Fruit fly (Drosophila melanogaster) whole organism, wandering third instar larva: ENCODE data around the gene rdog.

Source experiments
- Abd-B ChIP-seq: fragments of >200 bp; optimal IDR thresholded peaks from 2 replicates; lab custom pipeline; 2017; ENCODE audit warnings: missing biosample characterization, missing genetic modification characterization
- CG32264 ChIP-seq: fragments of 200-800 bp; sonication (Bioruptor generic); optimal IDR thresholded peaks from 2 replicates; lab custom pipeline; 2016; ENCODE audit warnings: missing biosample characterization, missing genetic modification characterization
- CG9705 ChIP-seq: fragments of 200-800 bp; sonication (Bioruptor generic); optimal IDR thresholded peaks from 2 replicates; lab custom pipeline; 2018; ENCODE audit warnings: missing biosample characterization, mild to moderate bottlenecking, missing genetic modification characterization
- CrebA ChIP-seq: fragments of 200-800 bp; sonication (Bioruptor generic); optimal IDR thresholded peaks from 2 replicates; lab custom pipeline; 2016; ENCODE audit warnings: missing biosample characterization, mild to moderate bottlenecking, missing genetic modification characterization, borderline replicate concordance
- Dfd ChIP-seq: fragments of >200 bp; optimal IDR thresholded peaks from 2 replicates; lab custom pipeline; 2017; ENCODE audit warnings: missing biosample characterization, missing genetic modification characterization
- Dif ChIP-seq: fragments of 200-275, 200-300 bp; sonication (Bioruptor generic); optimal IDR thresholded peaks from 2 replicates; lab custom pipeline; 2018; ENCODE audit warnings: missing biosample characterization, missing genetic modification characterization; ENCODE audit not compliant: partially characterized antibody
- GATAd ChIP-seq: sonication (Bioruptor generic); optimal IDR thresholded peaks from 2 replicates; lab custom pipeline; 2016; ENCODE audit warnings: missing biosample characterization, missing genetic modification characterization
- HLH106 ChIP-seq: fragments of 200-800 bp; optimal IDR thresholded peaks from 3 replicates; lab custom pipeline; 2019; ENCODE audit warnings: missing biosample characterization, mild to moderate bottlenecking, missing genetic modification characterization, moderate library complexity
- Hnf4 ChIP-seq: fragments of 200-800 bp; sonication (Bioruptor generic); optimal IDR thresholded peaks from 2 replicates; lab custom pipeline; 2016; ENCODE audit warnings: missing biosample characterization, mild to moderate bottlenecking, missing genetic modification characterization
- Hr78 ChIP-seq: fragments of >200 bp; optimal IDR thresholded peaks from 2 replicates; lab custom pipeline; 2017; ENCODE audit warnings: missing biosample characterization, missing genetic modification characterization
- Hr83 ChIP-seq: fragments of 200-300 bp; sonication (Bioruptor generic); optimal IDR thresholded peaks from 2 replicates; lab custom pipeline; 2016; ENCODE audit warnings: missing biosample characterization, mild to moderate bottlenecking, missing genetic modification characterization, moderate library complexity; ENCODE audit not compliant: poor library complexity, severe bottlenecking
- Jra ChIP-seq: sonication (Bioruptor generic); optimal IDR thresholded peaks from 2 replicates; lab custom pipeline; 2016; ENCODE audit warnings: missing biosample characterization, missing genetic modification characterization
- Mio ChIP-seq: sonication (Bioruptor generic); optimal IDR thresholded peaks from 2 replicates; lab custom pipeline; 2016; ENCODE audit warnings: missing biosample characterization, missing genetic modification characterization
- Myc ChIP-seq: fragments of >200 bp; optimal IDR thresholded peaks from 2 replicates; lab custom pipeline; 2017
- N ChIP-seq: fragments of >200 bp; optimal IDR thresholded peaks from 2 replicates; lab custom pipeline; 2018; ENCODE audit warnings: missing biosample characterization, missing external identifiers, missing genetic modification characterization
- OdsH ChIP-seq: fragments of 200-800 bp; sonication (Bioruptor generic); optimal IDR thresholded peaks from 2 replicates; lab custom pipeline; 2016; ENCODE audit warnings: missing biosample characterization, mild to moderate bottlenecking, missing genetic modification characterization
- Rel ChIP-seq, 2 experiments: fragments of 200-800 bp; sonication (Bioruptor generic) in 1 of 2; optimal IDR thresholded peaks; 2 replicates in 1 of 2; 3 replicates in 1 of 2; lab custom pipeline; 2016 to 2019; ENCODE audit warnings: mild to moderate bottlenecking in 2 of 2, missing biosample characterization in 2 of 2, missing genetic modification characterization in 2 of 2, moderate library complexity in 1 of 2
- Sp1 ChIP-seq: fragments of 200-800 bp; sonication (Bioruptor generic); optimal IDR thresholded peaks from 3 replicates; lab custom pipeline; 2019; ENCODE audit warnings: missing biosample characterization, mild to moderate bottlenecking, missing genetic modification characterization, moderate library complexity
- Vsx2 ChIP-seq: fragments of 200-300, 225-300 bp; sonication (Bioruptor generic); optimal IDR thresholded peaks from 2 replicates; lab custom pipeline; 2018; ENCODE audit warnings: missing biosample characterization, missing genetic modification characterization; ENCODE audit not compliant: partially characterized antibody
- br ChIP-seq: fragments of 200-800 bp; sonication (Bioruptor generic); optimal IDR thresholded peaks from 2 replicates; lab custom pipeline; 2016; ENCODE audit warnings: missing biosample characterization, missing genetic modification characterization
- brk ChIP-seq: fragments of 200-800 bp; sonication (Bioruptor generic); optimal IDR thresholded peaks from 2 replicates; lab custom pipeline; 2016; ENCODE audit warnings: missing biosample characterization, mild to moderate bottlenecking, missing genetic modification characterization
- dl ChIP-seq, 2 experiments: fragments of 175-275, 200-275 bp in 1 of 2; fragments of 200-275 bp in 1 of 2; sonication (Bioruptor generic); optimal IDR thresholded peaks; lab custom pipeline; 2018; ENCODE audit warnings: mild to moderate bottlenecking in 2 of 2, missing biosample characterization in 2 of 2, missing genetic modification characterization in 2 of 2, moderate library complexity in 2 of 2; ENCODE audit not compliant: partially characterized antibody in 2 of 2, insufficient read depth in 1 of 2
- dmrt93B ChIP-seq: fragments of 200-800 bp; sonication (Bioruptor generic); optimal IDR thresholded peaks from 2 replicates; lab custom pipeline; 2018; ENCODE audit warnings: missing biosample characterization, mild to moderate bottlenecking, missing genetic modification characterization
- dsf ChIP-seq: sonication (Bioruptor generic); optimal IDR thresholded peaks from 2 replicates; lab custom pipeline; 2016; ENCODE audit warnings: missing biosample characterization, missing genetic modification characterization, borderline replicate concordance
- ey ChIP-seq: fragments of 200-800 bp; sonication (Bioruptor generic); optimal IDR thresholded peaks from 2 replicates; lab custom pipeline; 2016; ENCODE audit warnings: missing biosample characterization, missing genetic modification characterization
- foxo ChIP-seq, 2 experiments: fragments of 200-800 bp; sonication (Bioruptor generic); optimal IDR thresholded peaks; 2 replicates in 1 of 2; 3 replicates in 1 of 2; lab custom pipeline; 2016 to 2017; ENCODE audit warnings: missing biosample characterization in 2 of 2, missing genetic modification characterization in 2 of 2
- fru ChIP-seq: fragments of 200-800 bp; sonication (Bioruptor generic); optimal IDR thresholded peaks from 3 replicates; lab custom pipeline; 2016; ENCODE audit warnings: missing biosample characterization, mild to moderate bottlenecking, missing genetic modification characterization
- h ChIP-seq: fragments of 200-800 bp; sonication (Bioruptor generic); optimal IDR thresholded peaks from 3 replicates; lab custom pipeline; 2016; ENCODE audit warnings: missing biosample characterization, mild to moderate bottlenecking, missing genetic modification characterization
- jim ChIP-seq: fragments of 175-275, 200-325 bp; sonication (Bioruptor generic); optimal IDR thresholded peaks from 2 replicates; lab custom pipeline; 2016; ENCODE audit warnings: missing biosample characterization, mild to moderate bottlenecking, missing genetic modification characterization
- lola ChIP-seq: fragments of >200 bp; optimal IDR thresholded peaks from 2 replicates; lab custom pipeline; 2017; ENCODE audit warnings: missing biosample characterization, missing genetic modification characterization
- pan ChIP-seq: fragments of >200 bp; optimal IDR thresholded peaks from 2 replicates; lab custom pipeline; 2017
- psq ChIP-seq: fragments of 200-800 bp; sonication (Bioruptor generic); optimal IDR thresholded peaks from 3 replicates; lab custom pipeline; 2017; ENCODE audit warnings: missing biosample characterization, mild to moderate bottlenecking, missing genetic modification characterization, moderate library complexity
- rgr ChIP-seq: fragments of 200-800 bp; sonication (Bioruptor generic); optimal IDR thresholded peaks from 3 replicates; lab custom pipeline; 2016; ENCODE audit warnings: missing biosample characterization, mild to moderate bottlenecking, missing genetic modification characterization
- sage ChIP-seq: fragments of 200-800 bp; sonication (Bioruptor generic); optimal IDR thresholded peaks from 2 replicates; lab custom pipeline; 2016; ENCODE audit warnings: missing biosample characterization, mild to moderate bottlenecking, missing genetic modification characterization
- sv ChIP-seq: fragments of 200-800 bp; sonication (Bioruptor generic); optimal IDR thresholded peaks from 3 replicates; lab custom pipeline; 2016; ENCODE audit warnings: missing biosample characterization, missing genetic modification characterization
- tai ChIP-seq: sonication (Bioruptor generic); optimal IDR thresholded peaks from 2 replicates; lab custom pipeline; 2016; ENCODE audit warnings: missing biosample characterization, missing genetic modification characterization
- usp ChIP-seq: fragments of >200 bp; optimal IDR thresholded peaks from 2 replicates; lab custom pipeline; 2017; ENCODE audit warnings: missing biosample characterization, missing genetic modification characterization
- woc ChIP-seq: sonication (Bioruptor generic); optimal IDR thresholded peaks from 2 replicates; lab custom pipeline; 2016; ENCODE audit warnings: missing biosample characterization, mild to moderate bottlenecking, missing genetic modification characterization

Gene rdog

DNA sequence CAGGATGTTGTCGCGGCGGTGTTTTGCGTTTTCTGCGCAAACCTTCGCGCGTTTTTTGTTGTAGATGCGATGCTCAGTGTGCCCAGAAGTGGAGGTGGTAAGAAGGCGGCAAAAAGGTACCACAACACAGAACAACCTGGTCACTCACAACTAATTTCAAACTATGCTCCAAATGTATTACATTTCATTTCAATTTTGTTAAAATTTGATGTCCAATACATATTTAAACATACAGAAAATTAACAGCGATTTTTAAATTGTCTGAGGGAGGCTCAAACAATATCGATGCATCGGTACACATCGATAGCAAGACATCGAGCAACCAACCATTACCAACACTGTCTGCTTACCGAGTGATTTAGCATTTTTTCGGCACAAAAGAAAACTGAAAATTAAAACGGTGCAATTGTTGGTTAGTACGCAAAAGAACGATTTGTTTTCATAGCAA is 4.7 kb upstream of the rdog start, which contains the start of the genes Slbp and Rpn2:
Gene Slbp, minus strand, starts transcription at position 70 of the 448 bp plus-strand sequence.
Gene Rpn2, plus strand, starts transcription at position 328 of the 448 bp plus-strand sequence.
- TF ChIP-seq Rel (GFP tag; optimal IDR thresholded peaks at IDR 0.05; lab: Kevin White, UChicago) = no peak
- peak; percentile 62 for TF ChIP-seq Rel (tag; optimal IDR thresholded peaks at IDR 0.05; lab: Kevin White, UChicago)
- no peak for TF ChIP-seq CrebA (GFP tag; lab: Kevin White, UChicago)
- TF ChIP-seq fru = peak; percentile 50
- TF ChIP-seq lola = no peak
- TF ChIP-seq Sp1 (GFP tag; lab: Kevin White, UChicago) = peak; percentile 56
- peak; percentile 59 for TF ChIP-seq OdsH (GFP tag; lab: Kevin White, UChicago)
- TF ChIP-seq ey (GFP tag; lab: Kevin White, UChicago) = peak; percentile 34
- TF ChIP-seq CG9705 (GFP tag; lab: Kevin White, UChicago) = peak; percentile 46
- TF ChIP-seq psq (GFP tag; lab: Kevin White, UChicago) = peak; percentile 61
- no peak for TF ChIP-seq Hnf4 (GFP tag; lab: Kevin White, UChicago)
- TF ChIP-seq HLH106 (tag; lab: Kevin White, UChicago) = peak; percentile 41
- TF ChIP-seq h = peak; percentile 69
- TF ChIP-seq br = peak; percentile 38
- no peak for TF ChIP-seq dsf (GFP tag; lab: Kevin White, UChicago)
- no peak for TF ChIP-seq Hr83 (GFP tag; lab: Kevin White, UChicago)
- peak in 1 of 2 experiments; percentile 67 for TF ChIP-seq foxo (GFP tag; optimal IDR thresholded peaks at IDR 0.05; lab: Kevin White, UChicago)
- no peak for TF ChIP-seq woc (GFP tag; lab: Kevin White, UChicago)
- peak; percentile 45 for TF ChIP-seq Myc
- no peak for TF ChIP-seq N
- TF ChIP-seq CG32264 = no peak
- TF ChIP-seq usp (GFP tag; lab: Kevin White, UChicago) = no peak
- no peak for TF ChIP-seq Hr78
- TF ChIP-seq Abd-B (GFP tag; lab: Kevin White, UChicago) = no peak
- no peak for TF ChIP-seq Jra (GFP tag; lab: Kevin White, UChicago)
- TF ChIP-seq dl (GFP tag; optimal IDR thresholded peaks at IDR 0.05; lab: Kevin White, UChicago; ENCODE audit: insufficient read depth in 1 of 2, partially characterized antibody in 2 of 2) = no peak
- no peak for TF ChIP-seq GATAd
- TF ChIP-seq sage (GFP tag; lab: Kevin White, UChicago) = no peak
- no peak for TF ChIP-seq Dfd (GFP tag; lab: Kevin White, UChicago)
- TF ChIP-seq pan = no peak
- TF ChIP-seq brk = no peak
- peak; percentile 5 for TF ChIP-seq sv
- TF ChIP-seq dmrt93B (GFP tag; lab: Kevin White, UChicago) = no peak
- TF ChIP-seq tai (GFP tag; lab: Kevin White, UChicago) = no peak
- no peak for TF ChIP-seq jim
- TF ChIP-seq Vsx2 (GFP tag; lab: Kevin White, UChicago) = no peak
- TF ChIP-seq rgr (GFP tag; lab: Kevin White, UChicago) = peak; percentile 69
- peak; percentile 14 for TF ChIP-seq Mio
- no peak for TF ChIP-seq Dif (GFP tag; lab: Kevin White, UChicago)

dm6 chr3R:29158721-29159120 is 799 bp downstream of the rdog start:
- TF ChIP-seq CG9705 (GFP tag; lab: Kevin White, UChicago) (no peak), lola (no peak), CrebA (GFP tag; lab: Kevin White, UChicago) (no peak), HLH106 (tag; lab: Kevin White, UChicago) (no peak)

- no peak for TF ChIP-seq Hr78
- TF ChIP-seq HLH106 (tag; lab: Kevin White, UChicago) = no peak
- TF ChIP-seq brk = no peak
- no peak for TF ChIP-seq tai (GFP tag; lab: Kevin White, UChicago)
- no peak for TF ChIP-seq Rel (GFP tag; optimal IDR thresholded peaks at IDR 0.05; lab: Kevin White, UChicago)
- TF ChIP-seq Rel (tag; optimal IDR thresholded peaks at IDR 0.05; lab: Kevin White, UChicago) = peak; percentile 85
Observed at dm6 chr3R:29159620-29160019, 1.7 kb downstream of the rdog start.
